Worm (Caenorhabditis elegans) whole organism, L2 larva: ENCODE results near the gene sqv-4.

ENCODE experiments used
- C34F6.9 ChIP-seq: fragments of 150-350 bp; optimal IDR thresholded peaks from 2 replicates; lab custom pipeline; 2014; ENCODE audit warnings: missing biosample characterization, missing genetic modification characterization
- F13H6.1 ChIP-seq: sonication (generic microtip); optimal IDR thresholded peaks from 2 replicates; lab custom pipeline; 2016; ENCODE audit warnings: missing genetic modification characterization, missing compliant biosample characterization
- R02D3.7 ChIP-seq: fragments of 150-350 bp; optimal IDR thresholded peaks from 2 replicates; lab custom pipeline; 2014; ENCODE audit warnings: missing biosample characterization, missing genetic modification characterization
- Y55F3AM.14 ChIP-seq: fragments of 200-800 bp; sonication (Bioruptor generic); optimal IDR thresholded peaks from 2 replicates; lab custom pipeline; 2018; ENCODE audit warnings: mild to moderate bottlenecking, missing genetic modification characterization, missing compliant biosample characterization
- ZK546.5 ChIP-seq: sonication (generic microtip); optimal IDR thresholded peaks from 2 replicates; lab custom pipeline; 2017; ENCODE audit warnings: missing biosample characterization, missing genetic modification characterization
- alr-1 ChIP-seq: fragments of 150-350 bp; optimal IDR thresholded peaks from 2 replicates; lab custom pipeline; 2014; ENCODE audit warnings: missing biosample characterization, missing genetic modification characterization
- aly-2 ChIP-seq: fragments of 150-350 bp; optimal IDR thresholded peaks from 2 replicates; lab custom pipeline; 2014; ENCODE audit warnings: missing biosample characterization, missing genetic modification characterization
- ama-1 ChIP-seq: fragments of 150-350 bp; optimal IDR thresholded peaks from 2 replicates; lab custom pipeline; 2018; ENCODE audit warnings: inconsistent platforms
- blmp-1 ChIP-seq: sonication (generic microtip); optimal IDR thresholded peaks from 2 replicates; lab custom pipeline; 2017; ENCODE audit warnings: missing genetic modification characterization, mild to moderate bottlenecking, missing compliant biosample characterization, antibody characterized with exemption, moderate library complexity; ENCODE audit not compliant: insufficient read depth
- ceh-16 ChIP-seq: fragments of 150-350 bp; optimal IDR thresholded peaks from 2 replicates; lab custom pipeline; 2014; ENCODE audit warnings: missing biosample characterization, missing genetic modification characterization
- ceh-82 ChIP-seq: fragments of 150-350 bp; optimal IDR thresholded peaks from 2 replicates; lab custom pipeline; 2014; ENCODE audit warnings: missing biosample characterization, missing genetic modification characterization
- crh-2 ChIP-seq: sonication (generic microtip); optimal IDR thresholded peaks from 2 replicates; lab custom pipeline; 2017; ENCODE audit warnings: missing biosample characterization, missing genetic modification characterization
- dmd-4 ChIP-seq: sonication (generic microtip); optimal IDR thresholded peaks from 2 replicates; lab custom pipeline; 2017; ENCODE audit warnings: missing biosample characterization, missing genetic modification characterization
- elt-1 ChIP-seq: fragments of 150-350 bp; optimal IDR thresholded peaks from 2 replicates; lab custom pipeline; 2014; ENCODE audit warnings: missing biosample characterization, missing genetic modification characterization
- elt-3 ChIP-seq: sonication (generic microtip); optimal IDR thresholded peaks from 2 replicates; lab custom pipeline; 2017; ENCODE audit warnings: missing biosample characterization, missing genetic modification characterization
- gmeb-1 ChIP-seq: fragments of 150-350 bp; optimal IDR thresholded peaks from 2 replicates; lab custom pipeline; 2014; ENCODE audit warnings: missing biosample characterization, missing genetic modification characterization
- lin-11 ChIP-seq: fragments of 150-350 bp; sonication (generic microtip); optimal IDR thresholded peaks from 2 replicates; lab custom pipeline; 2014; ENCODE audit warnings: missing biosample characterization, missing genetic modification characterization, inconsistent platforms, mixed read lengths
- lin-13 ChIP-seq: fragments of 150-350 bp; optimal IDR thresholded peaks from 2 replicates; lab custom pipeline; 2014; ENCODE audit warnings: missing biosample characterization, missing genetic modification reagents, missing genetic modification characterization
- lin-39 ChIP-seq: fragments of 150-350 bp; optimal IDR thresholded peaks from 2 replicates; lab custom pipeline; 2014; ENCODE audit warnings: missing biosample characterization, missing genetic modification reagents, missing genetic modification characterization
- lsy-2 ChIP-seq, 2 experiments: fragments of 150-350 bp in 1 of 2; sonication (generic microtip) in 1 of 2; optimal IDR thresholded peaks; 2 replicates each; lab custom pipeline; 2014 to 2017; ENCODE audit warnings: missing biosample characterization in 2 of 2, missing genetic modification characterization in 2 of 2
- mab-5 ChIP-seq: fragments of 150-350 bp; optimal IDR thresholded peaks from 2 replicates; lab custom pipeline; 2014; ENCODE audit warnings: missing biosample characterization, missing genetic modification characterization
- mbf-1 ChIP-seq: sonication (generic microtip); optimal IDR thresholded peaks from 2 replicates; lab custom pipeline; 2017; ENCODE audit warnings: missing biosample characterization, missing genetic modification characterization
- nhr-11 ChIP-seq: fragments of 150-350 bp; optimal IDR thresholded peaks from 2 replicates; lab custom pipeline; 2014; ENCODE audit warnings: missing biosample characterization, missing genetic modification characterization
- nhr-12 ChIP-seq: fragments of 150-350 bp; optimal IDR thresholded peaks from 2 replicates; lab custom pipeline; 2014; ENCODE audit warnings: missing biosample characterization, missing genetic modification characterization
- nhr-129 ChIP-seq: fragments of 150-350 bp; optimal IDR thresholded peaks from 2 replicates; lab custom pipeline; 2014; ENCODE audit warnings: missing biosample characterization, missing genetic modification characterization
- nhr-21 ChIP-seq: fragments of 150-350 bp; optimal IDR thresholded peaks from 2 replicates; lab custom pipeline; 2014; ENCODE audit warnings: missing biosample characterization, missing genetic modification characterization
- nhr-23 ChIP-seq: fragments of 150-350 bp; optimal IDR thresholded peaks from 2 replicates; lab custom pipeline; 2014; ENCODE audit warnings: missing biosample characterization, missing genetic modification reagents, missing genetic modification characterization
- nhr-237 ChIP-seq: fragments of 150-350 bp; optimal IDR thresholded peaks from 2 replicates; lab custom pipeline; 2014; ENCODE audit warnings: missing biosample characterization, missing genetic modification characterization
- nhr-25 ChIP-seq: fragments of 150-350 bp; sonication (generic microtip); optimal IDR thresholded peaks from 3 replicates; lab custom pipeline; 2014; ENCODE audit warnings: missing biosample characterization, missing genetic modification characterization
- nhr-6 ChIP-seq: fragments of 150-350 bp; optimal IDR thresholded peaks from 2 replicates; lab custom pipeline; 2014; ENCODE audit warnings: missing biosample characterization, missing genetic modification characterization
- peb-1 ChIP-seq: fragments of 150-350 bp; optimal IDR thresholded peaks from 2 replicates; lab custom pipeline; 2014; ENCODE audit warnings: missing biosample characterization, missing genetic modification characterization
- sem-4 ChIP-seq: fragments of 150-350 bp; optimal IDR thresholded peaks from 2 replicates; lab custom pipeline; 2014; ENCODE audit warnings: missing biosample characterization, missing genetic modification reagents, missing genetic modification characterization
- skn-1 ChIP-seq: sonication (generic microtip); optimal IDR thresholded peaks from 2 replicates; lab custom pipeline; 2017; ENCODE audit warnings: missing biosample characterization, missing genetic modification characterization
- sma-3 ChIP-seq: sonication (generic microtip); optimal IDR thresholded peaks from 2 replicates; lab custom pipeline; 2016; ENCODE audit warnings: missing genetic modification reagents, missing genetic modification characterization, missing compliant biosample characterization
- sma-9 ChIP-seq, 2 experiments: fragments of 150-350 bp in 1 of 2; sonication (generic microtip) in 1 of 2; optimal IDR thresholded peaks; 2 replicates each; lab custom pipeline; 2014 to 2016; ENCODE audit warnings: missing genetic modification characterization in 2 of 2, mild to moderate bottlenecking in 1 of 2, missing biosample characterization in 1 of 2, missing compliant biosample characterization in 1 of 2, missing genetic modification reagents in 1 of 2, moderate library complexity in 1 of 2
- snpc-4 ChIP-seq: fragments of 150-350 bp; optimal IDR thresholded peaks from 2 replicates; lab custom pipeline; 2014; ENCODE audit warnings: missing biosample characterization, missing genetic modification characterization
- unc-39 ChIP-seq: fragments of 150-350 bp; optimal IDR thresholded peaks from 2 replicates; lab custom pipeline; 2014; ENCODE audit warnings: missing biosample characterization, missing genetic modification characterization
- unc-55 ChIP-seq: fragments of 150-350 bp; sonication (generic microtip); optimal IDR thresholded peaks from 3 replicates; lab custom pipeline; 2014; ENCODE audit warnings: missing biosample characterization, missing genetic modification reagents, missing genetic modification characterization
- unc-62 ChIP-seq: fragments of 150-350 bp; optimal IDR thresholded peaks from 2 replicates; lab custom pipeline; 2014; ENCODE audit warnings: missing biosample characterization, missing genetic modification reagents, missing genetic modification characterization
- zag-1 ChIP-seq: fragments of 150-350 bp; optimal IDR thresholded peaks from 2 replicates; lab custom pipeline; 2014; ENCODE audit warnings: missing biosample characterization, missing genetic modification characterization
- ztf-1 ChIP-seq: fragments of 200-800 bp; sonication (Bioruptor generic); conservative IDR thresholded peaks from 2 replicates; pipeline ENCODE4 v1.3.6; 2022; ENCODE audit warnings: missing genetic modification characterization, missing compliant biosample characterization
- ztf-11 ChIP-seq: sonication (generic microtip); optimal IDR thresholded peaks from 2 replicates; lab custom pipeline; 2017; ENCODE audit warnings: missing biosample characterization, missing genetic modification characterization
- ztf-4 ChIP-seq: fragments of 150-350 bp; optimal IDR thresholded peaks from 2 replicates; lab custom pipeline; 2014; ENCODE audit warnings: missing biosample characterization, missing genetic modification characterization

sqv-4 gene

DNA sequence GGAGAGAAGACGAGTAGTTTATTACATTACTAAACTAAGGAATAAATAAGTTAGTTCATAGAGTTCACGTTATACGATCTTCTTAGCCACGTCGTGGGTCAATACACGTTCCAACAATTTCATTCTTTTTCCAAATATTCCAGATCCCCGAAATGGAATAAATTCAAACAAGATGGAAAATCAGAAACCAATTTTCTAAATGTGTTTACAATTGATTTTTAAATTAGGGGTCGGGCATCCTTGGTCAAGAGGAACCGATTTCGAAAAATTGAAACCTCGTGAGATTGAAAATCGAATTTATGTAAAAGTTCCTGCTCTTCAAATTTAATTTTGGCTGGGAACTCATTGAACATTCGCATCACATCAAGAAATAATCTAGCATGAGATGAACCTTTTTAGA is 23.5 kb upstream of the sqv-4 start:
- TF ChIP-seq ztf-11 (tag; lab: Kevin White, UChicago) (no peak), gmeb-1 (tag; lab: Kevin White, UChicago) (no peak), peb-1 (no peak), mbf-1 (tag; lab: Kevin White, UChicago) (no peak), elt-3 (tag; lab: Kevin White, UChicago) (no peak), lin-39 (tag; lab: Kevin White, UChicago) (no peak), sma-9 (GFP tag; optimal IDR thresholded peaks at IDR 0.05; lab: Kevin White, UChicago) (no peak), sma-9 (tag; optimal IDR thresholded peaks at IDR 0.05; lab: Kevin White, UChicago) (no peak), nhr-21 (tag; lab: Kevin White, UChicago) (no peak), alr-1 (tag; lab: Kevin White, UChicago) (no peak), unc-55 (no peak), blmp-1 (tag; lab: Kevin White, UChicago) (no peak), C34F6.9 (tag; lab: Kevin White, UChicago) (no peak), lin-11 (tag; lab: Kevin White, UChicago) (no peak)

DNA sequence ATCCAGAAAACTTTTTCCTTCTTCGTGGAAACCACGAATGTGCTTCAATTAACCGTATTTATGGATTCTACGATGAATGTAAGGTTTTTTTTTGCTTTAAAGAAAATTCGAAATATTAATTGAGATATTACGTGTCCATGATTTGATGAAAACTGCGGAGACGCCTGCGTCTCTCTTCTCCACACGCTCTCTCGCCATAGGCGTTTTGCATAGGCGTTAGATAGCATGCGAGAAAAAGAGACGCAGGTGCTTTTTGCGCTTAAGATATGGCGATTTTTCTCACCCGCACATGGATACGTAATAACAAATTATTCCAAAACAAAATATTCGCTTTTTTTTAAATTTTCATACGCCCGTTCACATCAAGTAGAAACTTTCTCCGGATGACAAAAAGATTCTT is 22.2 kb upstream of the sqv-4 start:
- TF ChIP-seq mab-5 (tag; lab: Kevin White, UChicago) = no peak
- TF ChIP-seq R02D3.7 = no peak
- no peak for TF ChIP-seq sma-3 (GFP tag; lab: Kevin White, UChicago)
- no peak for TF ChIP-seq sma-9 (GFP tag; optimal IDR thresholded peaks at IDR 0.05; lab: Kevin White, UChicago)
- no peak for TF ChIP-seq sma-9 (tag; optimal IDR thresholded peaks at IDR 0.05; lab: Kevin White, UChicago)
- no peak for TF ChIP-seq dmd-4 (tag; lab: Kevin White, UChicago)
- TF ChIP-seq ama-1 = no peak
- TF ChIP-seq skn-1 = no peak
- TF ChIP-seq crh-2 (tag; lab: Kevin White, UChicago) = no peak
- TF ChIP-seq Y55F3AM.14 (GFP tag; lab: Kevin White, UChicago) = no peak
- no peak for TF ChIP-seq nhr-25 (tag; lab: Kevin White, UChicago)
- TF ChIP-seq unc-39 = no peak
- no peak for TF ChIP-seq ztf-1 (GFP tag; lab: Robert Waterston, UW)

DNA sequence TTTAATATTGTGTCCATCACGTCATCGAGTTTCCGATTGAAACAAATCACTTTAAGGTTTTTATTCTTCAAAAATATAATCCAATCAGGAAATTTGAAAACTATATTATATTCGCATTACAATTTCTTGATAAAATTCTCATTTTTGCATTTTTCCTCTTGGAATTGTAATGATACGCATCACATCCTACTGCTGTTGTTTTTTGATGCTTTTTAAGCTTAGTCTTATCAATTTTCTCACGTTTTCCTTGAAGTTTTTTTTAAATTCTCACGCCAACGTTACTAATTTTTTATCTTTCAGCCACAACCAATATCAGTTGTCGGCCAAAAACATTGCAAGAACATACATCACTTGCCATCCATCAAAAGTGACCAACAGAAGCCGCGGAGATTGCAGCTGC is 20.9 kb upstream of the sqv-4 start, which contains the start of gene gsp-1:
Gene gsp-1, plus strand, starts transcription at position 301 of the 400 bp plus-strand sequence.
- TF ChIP-seq dmd-4 (tag; lab: Kevin White, UChicago) (no peak), lin-13 (GFP tag; lab: Kevin White, UChicago) (no peak), ztf-4 (tag; lab: Kevin White, UChicago) (no peak), F13H6.1 (tag; lab: Kevin White, UChicago) (no peak), lsy-2 (tag; optimal IDR thresholded peaks at IDR 0.05; lab: Kevin White, UChicago) (no peak), blmp-1 (tag; lab: Kevin White, UChicago) (no peak), nhr-11 (no peak), nhr-21 (tag; lab: Kevin White, UChicago) (no peak), elt-3 (tag; lab: Kevin White, UChicago) (no peak), nhr-23 (tag; lab: Kevin White, UChicago) (no peak), ceh-16 (tag; lab: Kevin White, UChicago) (no peak), unc-39 (no peak), zag-1 (tag; lab: Kevin White, UChicago) (no peak), ama-1 (no peak), mab-5 (tag; lab: Kevin White, UChicago) (no peak), nhr-129 (tag; lab: Kevin White, UChicago) (no peak), gmeb-1 (tag; lab: Kevin White, UChicago) (no peak), snpc-4 (no peak)

DNA sequence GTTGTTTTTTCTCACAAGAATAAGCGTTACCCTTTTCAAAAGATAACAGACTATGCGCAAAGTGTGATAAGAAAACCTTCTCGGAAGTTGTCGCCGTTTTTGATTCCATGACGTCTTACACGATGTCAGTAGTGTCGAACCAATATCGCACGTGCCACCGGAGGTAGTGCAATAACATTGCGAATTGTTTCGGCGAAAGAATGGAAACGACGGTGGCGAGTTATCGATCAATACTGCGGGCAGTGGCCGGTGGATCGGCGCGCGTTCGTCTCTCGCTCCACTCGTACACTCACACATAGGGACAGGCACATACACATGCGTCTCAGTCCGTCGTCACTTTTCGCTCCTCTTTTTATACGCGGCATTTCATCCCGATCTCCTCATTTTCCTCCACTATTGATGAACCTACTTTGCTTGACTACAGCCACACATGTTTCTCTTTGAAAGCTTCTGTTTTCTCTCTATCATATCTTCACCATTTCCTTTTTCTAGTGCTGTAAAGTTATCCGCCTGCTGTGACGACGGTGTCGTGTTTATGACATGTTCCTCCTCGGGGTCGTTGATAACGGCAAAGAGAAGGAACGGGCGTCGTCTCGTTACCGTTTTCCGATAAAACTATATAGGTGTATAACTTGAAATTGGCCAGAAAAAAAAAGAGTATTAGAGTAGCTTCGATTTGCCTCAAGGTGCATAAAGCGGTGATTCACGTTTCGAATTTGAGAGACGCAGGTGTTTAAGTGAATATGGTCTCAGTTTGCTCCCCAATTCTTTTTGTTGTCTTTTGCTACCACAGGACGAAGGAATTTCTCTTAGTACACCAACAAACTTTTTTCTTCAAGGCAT is 20.1 kb upstream of the sqv-4 start:
- TF ChIP-seq nhr-237 (no peak), ztf-1 (GFP tag; lab: Robert Waterston, UW) (no peak), elt-3 (tag; lab: Kevin White, UChicago) (no peak), ceh-16 (tag; lab: Kevin White, UChicago) (no peak), sem-4 (no peak), dmd-4 (tag; lab: Kevin White, UChicago) (no peak), lsy-2 (tag; optimal IDR thresholded peaks at IDR 0.05; lab: Kevin White, UChicago) (peak in 1 of 2 experiments; percentile 19), nhr-6 (tag; lab: Kevin White, UChicago) (no peak), ztf-11 (tag; lab: Kevin White, UChicago) (no peak), elt-1 (tag; lab: Kevin White, UChicago) (no peak), snpc-4 (no peak), ceh-82 (no peak), mbf-1 (tag; lab: Kevin White, UChicago) (no peak), unc-55 (no peak), F13H6.1 (tag; lab: Kevin White, UChicago) (peak; percentile 62), nhr-12 (tag; lab: Kevin White, UChicago) (no peak), peb-1 (peak; percentile 11), unc-62 (GFP tag; lab: Kevin White, UChicago) (no peak), aly-2 (tag; lab: Kevin White, UChicago) (no peak), R02D3.7 (no peak), nhr-25 (tag; lab: Kevin White, UChicago) (peak; percentile 10), nhr-21 (tag; lab: Kevin White, UChicago) (peak; percentile 65), skn-1 (no peak), crh-2 (tag; lab: Kevin White, UChicago) (peak; percentile 12), ZK546.5 (tag; lab: Kevin White, UChicago) (no peak), mab-5 (tag; lab: Kevin White, UChicago) (no peak), unc-39 (no peak)
